Fruit fly (Drosophila melanogaster) whole organism, embryonic: ENCODE measurements around the gene CG33773.
A peak's percentile ranks its signal among the peaks of the same experiment; 100 is the strongest.

Experiments used
- ATbp ChIP-seq: fragments of 200-800 bp; sonication (Bioruptor generic); optimal IDR thresholded peaks from 2 replicates; lab custom pipeline; 2017; ENCODE audit warnings: missing biosample characterization, mild to moderate bottlenecking, missing genetic modification characterization, missing genetic modification reagents
- Ada2b ChIP-seq: fragments of 200-800 bp; sonication (Bioruptor generic); IDR thresholded peaks from 2 replicates; pipeline ENCODE4 v1.3.6; 2022; ENCODE audit warnings: missing biosample characterization, missing genetic modification characterization
- Atf6 ChIP-seq: fragments of 200-800 bp; sonication (Bioruptor generic); IDR thresholded peaks from 2 replicates; pipeline ENCODE4 v1.3.6; 2022; ENCODE audit warnings: missing biosample characterization, missing genetic modification characterization
- CG10209 ChIP-seq: fragments of 200-800 bp; sonication (Bioruptor generic); optimal IDR thresholded peaks from 3 replicates; lab custom pipeline; 2017; ENCODE audit warnings: missing biosample characterization, mild to moderate bottlenecking, missing genetic modification characterization, missing genetic modification reagents
- CG10267 ChIP-seq: fragments of 200-800 bp; sonication (Bioruptor generic); optimal IDR thresholded peaks from 2 replicates; lab custom pipeline; 2018; ENCODE audit warnings: missing biosample characterization, mild to moderate bottlenecking, missing genetic modification characterization, moderate library complexity
- CG11504 ChIP-seq: fragments of 200-800 bp; sonication (Bioruptor generic); optimal IDR thresholded peaks from 3 replicates; lab custom pipeline; 2019; ENCODE audit warnings: missing biosample characterization, mild to moderate bottlenecking, missing genetic modification characterization, moderate library complexity
- CG13624 ChIP-seq: fragments of 200-800 bp; sonication (Bioruptor generic); optimal IDR thresholded peaks from 2 replicates; lab custom pipeline; 2016; ENCODE audit warnings: missing biosample characterization, missing genetic modification characterization
- CG13894 ChIP-seq: fragments of 200-800 bp; sonication (Bioruptor generic); optimal IDR thresholded peaks from 3 replicates; lab custom pipeline; 2018; ENCODE audit warnings: missing biosample characterization, mild to moderate bottlenecking, missing genetic modification characterization, moderate library complexity
- CG1529 ChIP-seq: fragments of 200-800 bp; sonication (Bioruptor generic); optimal IDR thresholded peaks from 3 replicates; lab custom pipeline; 2018; ENCODE audit warnings: missing biosample characterization, missing genetic modification characterization
- CG15696 ChIP-seq: fragments of 200-800 bp; sonication (Bioruptor generic); optimal IDR thresholded peaks from 2 replicates; lab custom pipeline; 2019; ENCODE audit warnings: missing biosample characterization, mild to moderate bottlenecking, missing genetic modification characterization, moderate library complexity
- CG1647 ChIP-seq: fragments of 200-800 bp; sonication (Bioruptor generic); optimal IDR thresholded peaks from 3 replicates; lab custom pipeline; 2016; ENCODE audit warnings: missing biosample characterization, missing genetic modification characterization
- CG17186 ChIP-seq: fragments of 200-800 bp; sonication (Bioruptor generic); optimal IDR thresholded peaks from 3 replicates; lab custom pipeline; 2017; ENCODE audit warnings: missing biosample characterization, missing genetic modification reagents, missing genetic modification characterization
- CG1792 ChIP-seq: fragments of 200-800 bp; sonication (Bioruptor generic); optimal IDR thresholded peaks from 2 replicates; lab custom pipeline; 2016; ENCODE audit warnings: missing biosample characterization, missing genetic modification characterization
- CG2116 ChIP-seq: fragments of 200-800 bp; sonication (Bioruptor generic); optimal IDR thresholded peaks from 3 replicates; lab custom pipeline; 2018; ENCODE audit warnings: missing biosample characterization, mild to moderate bottlenecking, missing genetic modification characterization
- CG31224 ChIP-seq: fragments of 200-800 bp; sonication (Bioruptor generic); IDR thresholded peaks from 2 replicates; pipeline ENCODE4 v1.3.6; 2022; ENCODE audit warnings: missing biosample characterization, missing genetic modification characterization
- CG6272 ChIP-seq: fragments of 200-800 bp; sonication (Bioruptor generic); IDR thresholded peaks from 2 replicates; pipeline ENCODE4 v1.3.6; 2022; ENCODE audit warnings: missing biosample characterization, missing genetic modification characterization
- CG7372 ChIP-seq: fragments of 200-800 bp; sonication (Bioruptor generic); IDR thresholded peaks from 2 replicates; pipeline ENCODE4 v1.3.6; 2022; ENCODE audit warnings: missing biosample characterization, missing genetic modification characterization
- CG7556 ChIP-seq: fragments of 200-800 bp; sonication (Bioruptor generic); optimal IDR thresholded peaks from 2 replicates; lab custom pipeline; 2017; ENCODE audit warnings: missing biosample characterization, mild to moderate bottlenecking, missing genetic modification characterization
- CG7839 ChIP-seq: fragments of 200-800 bp; sonication (Bioruptor generic); optimal IDR thresholded peaks from 3 replicates; lab custom pipeline; 2018; ENCODE audit warnings: missing biosample characterization, mild to moderate bottlenecking, missing genetic modification characterization, moderate library complexity
- CG9437 ChIP-seq: fragments of 200-800 bp; sonication (Bioruptor generic); optimal IDR thresholded peaks from 2 replicates; lab custom pipeline; 2018; ENCODE audit warnings: missing biosample characterization, mild to moderate bottlenecking, missing genetic modification characterization
- CG9817 ChIP-seq: fragments of 200-800 bp; sonication (Bioruptor generic); optimal IDR thresholded peaks from 2 replicates; lab custom pipeline; 2018; ENCODE audit warnings: missing biosample characterization, mild to moderate bottlenecking, missing genetic modification characterization, moderate library complexity
- CrebB ChIP-seq: fragments of 200-800 bp; sonication (Bioruptor generic); optimal IDR thresholded peaks from 3 replicates; lab custom pipeline; 2018; ENCODE audit warnings: missing biosample characterization, mild to moderate bottlenecking, missing genetic modification characterization
- Deaf1 ChIP-seq: fragments of 200-800 bp; optimal IDR thresholded peaks from 3 replicates; lab custom pipeline; 2019; ENCODE audit warnings: missing biosample characterization, mild to moderate bottlenecking, missing genetic modification characterization, moderate library complexity
- Dip3 ChIP-seq: fragments of 200-800 bp; sonication (Bioruptor generic); optimal IDR thresholded peaks from 3 replicates; lab custom pipeline; 2016; ENCODE audit warnings: missing biosample characterization, missing genetic modification characterization
- Ets65A ChIP-seq: fragments of 200-800 bp; sonication (Bioruptor generic); peaks from one replicate; lab custom pipeline; 2016; ENCODE audit warnings: missing biosample characterization, missing genetic modification characterization
- Lpt ChIP-seq: fragments of >200 bp; optimal IDR thresholded peaks from 2 replicates; lab custom pipeline; 2018; ENCODE audit warnings: missing biosample characterization, missing genetic modification characterization
- MBD-R2 ChIP-seq: fragments of 200-800 bp; sonication (Bioruptor generic); IDR thresholded peaks from 2 replicates; pipeline ENCODE4 v1.3.6; 2022; ENCODE audit warnings: missing biosample characterization, missing genetic modification characterization
- NC2β ChIP-seq: fragments of 200-800 bp; sonication (Bioruptor generic); optimal IDR thresholded peaks from 2 replicates; lab custom pipeline; 2016; ENCODE audit warnings: missing biosample characterization, missing genetic modification characterization
- Nf-YB ChIP-seq: fragments of 200-800 bp; sonication (Bioruptor generic); optimal IDR thresholded peaks from 3 replicates; lab custom pipeline; 2019; ENCODE audit warnings: missing biosample characterization, mild to moderate bottlenecking, missing genetic modification characterization, moderate library complexity
- Nf-YC ChIP-seq: fragments of 200-800 bp; optimal IDR thresholded peaks from 3 replicates; lab custom pipeline; 2019; ENCODE audit warnings: missing biosample characterization, mild to moderate bottlenecking, missing genetic modification characterization, moderate library complexity
- Ravus ChIP-seq: fragments of 200-800 bp; sonication (Bioruptor generic); IDR thresholded peaks from 2 replicates; pipeline ENCODE4 v1.3.6; 2022; ENCODE audit warnings: missing biosample characterization, missing genetic modification characterization
- Rx ChIP-seq: fragments of 200-800 bp; sonication (Bioruptor generic); IDR thresholded peaks from 2 replicates; pipeline ENCODE4 v1.3.6; 2022; ENCODE audit warnings: missing biosample characterization, missing genetic modification characterization
- Trl ChIP-seq, 3 experiments: fragments of >200 bp in 2 of 3; fragments of 200-800 bp in 1 of 3; sonication (Bioruptor generic) in 1 of 3; optimal IDR thresholded peaks; 2 replicates in 1 of 3; 3 replicates in 2 of 3; lab custom pipeline; 2016 to 2017; ENCODE audit warnings: missing biosample characterization in 1 of 3, missing genetic modification characterization in 1 of 3
- Xrp1 ChIP-seq: fragments of 200-800 bp; sonication (Bioruptor generic); IDR thresholded peaks from 2 replicates; pipeline ENCODE4 v1.3.6; 2022; ENCODE audit warnings: missing biosample characterization, missing genetic modification characterization
- abd-A ChIP-seq: fragments of 200-800 bp; sonication (Bioruptor generic); optimal IDR thresholded peaks from 3 replicates; lab custom pipeline; 2019; ENCODE audit warnings: missing biosample characterization, mild to moderate bottlenecking, missing genetic modification characterization, moderate library complexity
- bowl ChIP-seq: fragments of 200-800 bp; sonication (Bioruptor generic); IDR thresholded peaks from 2 replicates; pipeline ENCODE4 v1.3.6; 2022; ENCODE audit warnings: missing biosample characterization, missing genetic modification characterization
- dm ChIP-seq: fragments of 200-800 bp; sonication (Bioruptor generic); optimal IDR thresholded peaks from 3 replicates; lab custom pipeline; 2016; ENCODE audit warnings: missing biosample characterization, missing genetic modification characterization
- eyg ChIP-seq: fragments of 200-800 bp; sonication (Bioruptor generic); optimal IDR thresholded peaks from 3 replicates; lab custom pipeline; 2016; ENCODE audit warnings: missing biosample characterization, missing genetic modification characterization
- hth ChIP-seq: fragments of >200 bp; optimal IDR thresholded peaks from 2 replicates; lab custom pipeline; 2017; ENCODE audit warnings: inconsistent platforms
- insv ChIP-seq, 2 experiments: fragments of 200-800 bp; sonication (Bioruptor generic); optimal IDR thresholded peaks; 3 replicates each; lab custom pipeline; 2016 to 2018; ENCODE audit warnings: missing biosample characterization in 2 of 2, missing genetic modification characterization in 2 of 2
- mirr ChIP-seq: fragments of 200-800 bp; sonication (Bioruptor generic); optimal IDR thresholded peaks from 3 replicates; lab custom pipeline; 2018; ENCODE audit warnings: missing biosample characterization, mild to moderate bottlenecking, missing genetic modification characterization
- onecut ChIP-seq: fragments of 200-800 bp; sonication (Bioruptor generic); IDR thresholded peaks from 2 replicates; pipeline ENCODE4 v1.3.6; 2022; ENCODE audit warnings: missing biosample characterization, missing genetic modification characterization
- sc ChIP-seq, 3 experiments: fragments of >200 bp in 2 of 3; fragments of 200-800 bp in 1 of 3; sonication (Bioruptor generic) in 1 of 3; optimal IDR thresholded peaks; 2 replicates in 2 of 3; 3 replicates in 1 of 3; lab custom pipeline; 2017; ENCODE audit warnings: mild to moderate bottlenecking in 1 of 3, missing biosample characterization in 1 of 3, missing genetic modification characterization in 1 of 3, missing genetic modification reagents in 1 of 3
- sqz ChIP-seq: fragments of 200-800 bp; sonication (Bioruptor generic); optimal IDR thresholded peaks from 3 replicates; lab custom pipeline; 2018; ENCODE audit warnings: missing biosample characterization, mild to moderate bottlenecking, missing genetic modification characterization
- sug ChIP-seq: fragments of 200-800 bp; optimal IDR thresholded peaks from 2 replicates; lab custom pipeline; 2019; ENCODE audit warnings: missing biosample characterization, mild to moderate bottlenecking, missing genetic modification characterization, moderate library complexity
- tin ChIP-seq: fragments of 200-800 bp; sonication (Bioruptor generic); optimal IDR thresholded peaks from 3 replicates; lab custom pipeline; 2016; ENCODE audit warnings: missing biosample characterization, missing genetic modification characterization
- tna ChIP-seq: fragments of 200-800 bp; sonication (Bioruptor generic); IDR thresholded peaks from 2 replicates; pipeline ENCODE4 v1.3.6; 2022; ENCODE audit warnings: missing biosample characterization, missing genetic modification characterization; ENCODE audit not compliant: partially characterized antibody

CG33773 gene

dm6 chr3R:31060708-31061625 lies 25.8 kb downstream of the CG33773 start, which contains the start of gene dco (continued):
- TF ChIP-seq hth (lab: Kevin White, UChicago) (no peak), mirr (GFP tag; lab: Kevin White, UChicago) (no peak), Dip3 (peak; percentile 50), Nf-YC (tag; lab: Kevin White, UChicago) (peak; percentile 40), CG10209 (GFP tag; lab: Kevin White, UChicago) (peak; percentile 40), ATbp (GFP tag; lab: Kevin White, UChicago) (no peak), CrebB (tag; lab: Kevin White, UChicago) (no peak), insv (GFP tag; optimal IDR thresholded peaks at IDR 0.05; lab: Kevin White, UChicago) (peak in 1 of 2 experiments; percentile 53), Atf6 (GFP tag; lab: Robert Waterston, UW) (peak; percentile 19; the same call in 1 of the 2 replicates), Lpt (GFP tag; lab: Kevin White, UChicago) (no peak), CG13624 (GFP tag; lab: Kevin White, UChicago) (peak; percentile 82), sqz (GFP tag; lab: Kevin White, UChicago) (peak; percentile 66), CG7556 (GFP tag; lab: Kevin White, UChicago) (no peak), NC2β (GFP tag; lab: Kevin White, UChicago) (peak; percentile 46), CG17186 (GFP tag; lab: Kevin White, UChicago) (peak; percentile 47), CG1529 (GFP tag; lab: Kevin White, UChicago) (no peak), bowl (GFP tag; lab: Robert Waterston, UW) (peak; percentile 34; the same call in 1 of the 2 replicates), CG2116 (GFP tag; lab: Kevin White, UChicago) (peak; percentile 36), dm (GFP tag; lab: Kevin White, UChicago) (peak; percentile 57), CG31224 (GFP tag; lab: Robert Waterston, UW) (peak; percentile 10; the same call in 1 of the 2 replicates), Nf-YB (GFP tag; lab: Kevin White, UChicago) (no peak), MBD-R2 (GFP tag; lab: Robert Waterston, UW) (peak; percentile 21), CG9817 (tag; lab: Kevin White, UChicago) (peak; percentile 74), CG9437 (GFP tag; lab: Kevin White, UChicago) (no peak), onecut (GFP tag; lab: Robert Waterston, UW) (peak; percentile 81), CG6272 (GFP tag; lab: Robert Waterston, UW) (peak; percentile 53), Ets65A (GFP tag; lab: Kevin White, UChicago) (peak; percentile 99), tin (peak; percentile 91), CG11504 (tag; lab: Kevin White, UChicago) (peak; percentile 63), abd-A (tag; lab: Kevin White, UChicago) (peak; percentile 48), sug (peak; percentile 61), Ravus (GFP tag; lab: Robert Waterston, UW) (no peak; the same call in 1 of the 2 replicates), CG7372 (peak; percentile 27; the same call in 1 of the 2 replicates), eyg (GFP tag; lab: Kevin White, UChicago) (no peak), sc (optimal IDR thresholded peaks at IDR 0.05; lab: Kevin White, UChicago) (no peak), sc (GFP tag; optimal IDR thresholded peaks at IDR 0.05; lab: Kevin White, UChicago) (no peak), CG10267 (peak; percentile 60), Xrp1 (GFP tag; lab: Robert Waterston, UW) (peak; percentile 61), Trl (optimal IDR thresholded peaks at IDR 0.05; lab: Kevin White, UChicago) (peak in 1 of 2 experiments; percentile 19), Trl (GFP tag; optimal IDR thresholded peaks at IDR 0.05; lab: Kevin White, UChicago) (peak; percentile 61), CG13894 (tag; lab: Kevin White, UChicago) (peak; percentile 44), tna (GFP tag; lab: Robert Waterston, UW) (peak; percentile 6; the same call in 1 of the 2 replicates), Rx (GFP tag; lab: Robert Waterston, UW) (peak; percentile 79), CG1647 (peak; percentile 69), Deaf1 (tag; lab: Kevin White, UChicago) (peak; percentile 20), CG15696 (tag; lab: Kevin White, UChicago) (peak; percentile 90), CG7839 (tag; lab: Kevin White, UChicago) (peak; percentile 80), CG1792 (GFP tag; lab: Kevin White, UChicago) (peak; percentile 30), Ada2b (GFP tag; lab: Robert Waterston, UW) (peak; percentile 75)
